Worm (Caenorhabditis elegans) whole organism, mixed stage, embryonic: ENCODE measurements around the gene sru-30.

Experiments
- elt-3 ChIP-seq: fragments of 150-350 bp; optimal IDR thresholded peaks from 2 replicates; lab custom pipeline; 2014; ENCODE audit warnings: missing biosample characterization, missing genetic modification characterization
- hlh-1 ChIP-seq: fragments of 150-350 bp; optimal IDR thresholded peaks from 2 replicates; lab custom pipeline; 2014; ENCODE audit warnings: missing biosample characterization, missing genetic modification reagents, missing genetic modification characterization
- mep-1 ChIP-seq: fragments of 150-350 bp; optimal IDR thresholded peaks from 2 replicates; lab custom pipeline; 2017; ENCODE audit warnings: missing biosample characterization, missing genetic modification reagents, missing genetic modification characterization, inconsistent platforms
- unc-62 ChIP-seq: fragments of 150-350 bp; optimal IDR thresholded peaks from 2 replicates; lab custom pipeline; 2014; ENCODE audit warnings: missing biosample characterization, missing genetic modification reagents, missing genetic modification characterization

DNA sequence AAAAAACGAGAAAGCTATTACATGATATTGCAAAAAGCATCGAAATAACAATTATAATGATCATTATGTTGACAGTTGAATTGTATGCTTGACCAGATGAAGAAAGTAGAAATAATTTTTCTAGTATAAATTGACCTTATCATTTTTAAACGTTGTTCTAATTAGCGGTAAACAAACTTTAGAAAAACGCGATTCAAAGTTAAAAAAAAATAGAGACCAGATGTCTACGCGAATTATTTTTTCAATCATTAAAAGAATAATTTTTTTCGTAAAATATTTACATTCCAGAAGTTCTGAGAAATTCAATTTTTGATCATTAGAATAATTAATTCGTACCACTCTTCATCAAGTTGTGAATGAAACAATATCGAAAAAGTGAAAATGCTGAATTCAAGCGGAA lies 11.7 kb upstream of the sru-30 start, which contains the start of gene F46B6.10:
- TF ChIP-seq unc-62 (GFP tag; lab: Kevin White, UChicago) (no peak), elt-3 (no peak), mep-1 (no peak), hlh-1 (tag; lab: Kevin White, UChicago) (no peak)
